Worm (Caenorhabditis elegans) whole organism, L1 larva: ENCODE measurements around the gene cyl-1.

Source experiments
- ama-1 ChIP-seq: fragments of 150-350 bp; optimal IDR thresholded peaks from 2 replicates; lab custom pipeline; 2014
- ceh-63 ChIP-seq: fragments of 200-800 bp; sonication (Bioruptor generic); optimal IDR thresholded peaks from 2 replicates; lab custom pipeline; 2018; ENCODE audit warnings: mild to moderate bottlenecking, missing genetic modification characterization, missing compliant biosample characterization
- ces-1 ChIP-seq: fragments of 150-350 bp; optimal IDR thresholded peaks from 2 replicates; lab custom pipeline; 2014; ENCODE audit warnings: missing biosample characterization, missing genetic modification reagents, missing genetic modification characterization
- elt-3 ChIP-seq, 6 experiments: fragments of 150-350 bp in 1 of 6; sonication (generic microtip); optimal IDR thresholded peaks; 2 replicates each; lab custom pipeline; 2017 to 2018; ENCODE audit warnings: missing biosample characterization in 6 of 6, missing genetic modification characterization in 6 of 6, inconsistent platforms in 1 of 6
- fkh-10 ChIP-seq: sonication (generic microtip); optimal IDR thresholded peaks from 2 replicates; lab custom pipeline; 2017; ENCODE audit warnings: missing biosample characterization, missing genetic modification reagents, missing genetic modification characterization
- jun-1 ChIP-seq: fragments of 150-350 bp; optimal IDR thresholded peaks from 2 replicates; lab custom pipeline; 2014; ENCODE audit warnings: missing biosample characterization, missing genetic modification reagents, missing genetic modification characterization
- lin-15B ChIP-seq: fragments of 150-350 bp; sonication (generic microtip); optimal IDR thresholded peaks from 3 replicates; lab custom pipeline; 2014; ENCODE audit warnings: missing biosample characterization, missing genetic modification characterization
- mep-1 ChIP-seq: fragments of 150-350 bp; optimal IDR thresholded peaks from 2 replicates; lab custom pipeline; 2014; ENCODE audit warnings: missing biosample characterization, missing genetic modification characterization
- nhr-12 ChIP-seq: sonication (generic microtip); optimal IDR thresholded peaks from 2 replicates; lab custom pipeline; 2017; ENCODE audit warnings: missing biosample characterization, missing genetic modification characterization
- nhr-237 ChIP-seq: fragments of 150-350 bp; optimal IDR thresholded peaks from 2 replicates; lab custom pipeline; 2014; ENCODE audit warnings: missing biosample characterization, missing genetic modification characterization
- pax-3 ChIP-seq: fragments of 200-800 bp; sonication (Bioruptor generic); optimal IDR thresholded peaks from 2 replicates; lab custom pipeline; 2018; ENCODE audit warnings: mild to moderate bottlenecking, missing genetic modification characterization, moderate library complexity, missing compliant biosample characterization
- swsn-7 ChIP-seq: sonication (generic microtip); optimal IDR thresholded peaks from 2 replicates; lab custom pipeline; 2016; ENCODE audit warnings: missing genetic modification characterization, missing compliant biosample characterization
- unc-62 ChIP-seq: fragments of 150-350 bp; optimal IDR thresholded peaks from 2 replicates; lab custom pipeline; 2014; ENCODE audit warnings: missing biosample characterization, missing genetic modification reagents, missing genetic modification characterization
- zag-1 ChIP-seq: fragments of 150-350 bp; optimal IDR thresholded peaks from 2 replicates; lab custom pipeline; 2014; ENCODE audit warnings: missing biosample characterization, missing genetic modification characterization

ce11 chrV:12040823-12041606, 47.5 kb upstream of the cyl-1 start, which contains the start of the genes kup-1 and F10C2.4:
- TF ChIP-seq lin-15B (tag; lab: Kevin White, UChicago) (peak; percentile 74), zag-1 (tag; lab: Kevin White, UChicago) (no peak), nhr-237 (no peak), mep-1 (tag; lab: Kevin White, UChicago) (peak; percentile 5), pax-3 (tag; lab: Kevin White, UChicago) (peak; percentile 55), elt-3 (tag; optimal IDR thresholded peaks at IDR 0.05; lab: Kevin White, UChicago) (peak in 2 of 6 experiments; percentile 50 to 62), jun-1 (no peak), nhr-12 (tag; lab: Kevin White, UChicago) (no peak), swsn-7 (tag; lab: Kevin White, UChicago) (peak; percentile 54), unc-62 (no peak), fkh-10 (GFP tag; lab: Kevin White, UChicago) (no peak), ces-1 (no peak), ama-1 (lab: Kevin White, UChicago) (no peak), ceh-63 (GFP tag; lab: Kevin White, UChicago) (no peak)
